Fruit fly (Drosophila melanogaster) whole organism, adult: Measurements from ENCODE around the gene knk.

Experiments used
- CG11617 ChIP-seq: fragments of 200-800 bp; sonication (Bioruptor generic); optimal IDR thresholded peaks from 2 replicates; lab custom pipeline; 2017; ENCODE audit warnings: mild to moderate bottlenecking, missing biosample characterization, missing genetic modification reagents, missing genetic modification characterization
- CG12768 ChIP-seq: fragments of 200-800 bp; sonication (Bioruptor generic); optimal IDR thresholded peaks from 2 replicates; lab custom pipeline; 2017; ENCODE audit warnings: missing biosample characterization, missing genetic modification characterization, mild to moderate bottlenecking, moderate library complexity, missing genetic modification reagents
- CG14711 ChIP-seq: fragments of 200-800 bp; sonication (Bioruptor generic); optimal IDR thresholded peaks from 2 replicates; lab custom pipeline; 2018; ENCODE audit warnings: missing biosample characterization, mild to moderate bottlenecking, missing genetic modification characterization, moderate library complexity
- CG1620 ChIP-seq: fragments of 200-800 bp; sonication (Bioruptor generic); optimal IDR thresholded peaks from 2 replicates; lab custom pipeline; 2016; ENCODE audit warnings: missing biosample characterization, missing genetic modification characterization
- CG33017 ChIP-seq: fragments of 200-800 bp; sonication (Bioruptor generic); optimal IDR thresholded peaks from 2 replicates; lab custom pipeline; 2018; ENCODE audit warnings: missing biosample characterization, mild to moderate bottlenecking, missing genetic modification characterization, moderate library complexity
- CG5204 ChIP-seq: fragments of 200-800 bp; sonication (Bioruptor generic); optimal IDR thresholded peaks from 2 replicates; lab custom pipeline; 2016; ENCODE audit warnings: missing biosample characterization, missing genetic modification characterization
- CG7045 ChIP-seq: fragments of 200-800 bp; sonication (Bioruptor generic); optimal IDR thresholded peaks from 2 replicates; lab custom pipeline; 2017; ENCODE audit warnings: missing biosample characterization, mild to moderate bottlenecking, missing genetic modification characterization
- CG7101 ChIP-seq: fragments of 200-800 bp; sonication (Bioruptor generic); optimal IDR thresholded peaks from 2 replicates; lab custom pipeline; 2018; ENCODE audit warnings: missing biosample characterization, mild to moderate bottlenecking, missing genetic modification characterization, moderate library complexity
- Clk ChIP-seq: fragments of 200-800 bp; sonication (Bioruptor generic); optimal IDR thresholded peaks from 2 replicates; lab custom pipeline; 2017; ENCODE audit warnings: missing biosample characterization, missing genetic modification characterization
- Crg-1 ChIP-seq: fragments of 200-800 bp; sonication (Bioruptor generic); optimal IDR thresholded peaks from 2 replicates; lab custom pipeline; 2016; ENCODE audit warnings: missing biosample characterization, missing genetic modification characterization
- Hr96 ChIP-seq: fragments of 200-800 bp; sonication (Bioruptor generic); optimal IDR thresholded peaks from 2 replicates; lab custom pipeline; 2016; ENCODE audit warnings: missing biosample characterization, missing genetic modification characterization
- Mnt ChIP-seq: fragments of 200-800 bp; sonication (Bioruptor generic); optimal IDR thresholded peaks from 2 replicates; lab custom pipeline; 2016; ENCODE audit warnings: missing biosample characterization, mild to moderate bottlenecking, missing genetic modification characterization
- bab1 ChIP-seq: fragments of 200-800 bp; sonication (Bioruptor generic); optimal IDR thresholded peaks from 3 replicates; lab custom pipeline; 2019; ENCODE audit warnings: missing biosample characterization, mild to moderate bottlenecking, missing genetic modification characterization, moderate library complexity
- cic ChIP-seq: fragments of 200-800 bp; sonication (Bioruptor generic); optimal IDR thresholded peaks from 2 replicates; lab custom pipeline; 2017; ENCODE audit warnings: missing biosample characterization, mild to moderate bottlenecking, missing genetic modification characterization, moderate library complexity
- cnc ChIP-seq, 2 experiments: fragments of >200 bp; optimal IDR thresholded peaks; 2 replicates each; lab custom pipeline; 2017
- kay ChIP-seq: fragments of 200-800 bp; sonication (Bioruptor generic); peaks from one replicate; lab custom pipeline; 2016; ENCODE audit warnings: missing biosample characterization, missing genetic modification characterization, borderline replicate concordance
- ovo ChIP-seq: fragments of 200-800 bp; sonication (Bioruptor generic); optimal IDR thresholded peaks from 2 replicates; lab custom pipeline; 2016; ENCODE audit warnings: missing biosample characterization, missing genetic modification characterization
- pad ChIP-seq: fragments of 200-800 bp; sonication (Bioruptor generic); optimal IDR thresholded peaks from 3 replicates; lab custom pipeline; 2017; ENCODE audit warnings: missing biosample characterization, missing genetic modification characterization, mild to moderate bottlenecking, moderate library complexity, missing genetic modification reagents
- tj ChIP-seq: fragments of 200-800 bp; sonication (Bioruptor generic); optimal IDR thresholded peaks from 3 replicates; lab custom pipeline; 2017; ENCODE audit warnings: missing biosample characterization, mild to moderate bottlenecking, missing genetic modification characterization, moderate library complexity
- toe ChIP-seq: fragments of 200-800 bp; sonication (Bioruptor generic); optimal IDR thresholded peaks from 2 replicates; lab custom pipeline; 2016; ENCODE audit warnings: missing biosample characterization, missing genetic modification characterization

Gene knk

DNA sequence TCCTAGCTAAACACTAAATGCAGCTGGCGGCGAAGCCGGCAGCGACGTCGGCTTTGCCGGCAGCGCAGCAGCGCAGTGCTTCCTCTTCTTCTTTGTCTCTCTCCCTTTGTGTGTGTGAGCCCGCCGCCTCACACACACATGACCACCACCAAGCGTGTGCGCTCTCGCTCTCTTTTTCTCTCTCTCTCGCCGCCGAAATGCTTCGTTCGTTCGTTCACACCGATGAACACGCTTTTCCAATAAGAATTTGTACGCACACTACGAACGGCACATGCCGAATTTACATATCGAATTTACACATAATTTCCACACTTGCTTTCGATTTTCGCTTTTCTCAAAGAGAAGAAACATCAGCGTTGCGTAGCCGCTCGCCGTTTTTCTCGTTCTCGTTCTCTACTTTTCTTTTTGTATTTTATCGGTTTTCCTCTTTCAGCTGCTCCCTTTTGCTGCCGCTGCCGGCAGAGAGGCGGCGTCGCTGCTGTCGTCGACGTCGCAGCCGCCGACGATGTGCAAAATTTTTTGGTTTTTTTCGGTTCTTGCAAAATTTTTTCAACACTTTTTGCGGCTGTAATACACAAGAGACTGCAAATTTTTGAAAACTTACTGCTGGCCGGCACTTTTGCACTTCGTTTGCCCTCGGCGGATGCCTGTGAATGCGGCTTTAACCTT lies 16.1 kb downstream of the knk start:
- TF ChIP-seq CG11617 (no peak), CG33017 (no peak), Crg-1 (no peak), bab1 (no peak), tj (GFP tag; lab: Kevin White, UChicago) (no peak), cic (GFP tag; lab: Kevin White, UChicago) (peak; percentile 46)

DNA sequence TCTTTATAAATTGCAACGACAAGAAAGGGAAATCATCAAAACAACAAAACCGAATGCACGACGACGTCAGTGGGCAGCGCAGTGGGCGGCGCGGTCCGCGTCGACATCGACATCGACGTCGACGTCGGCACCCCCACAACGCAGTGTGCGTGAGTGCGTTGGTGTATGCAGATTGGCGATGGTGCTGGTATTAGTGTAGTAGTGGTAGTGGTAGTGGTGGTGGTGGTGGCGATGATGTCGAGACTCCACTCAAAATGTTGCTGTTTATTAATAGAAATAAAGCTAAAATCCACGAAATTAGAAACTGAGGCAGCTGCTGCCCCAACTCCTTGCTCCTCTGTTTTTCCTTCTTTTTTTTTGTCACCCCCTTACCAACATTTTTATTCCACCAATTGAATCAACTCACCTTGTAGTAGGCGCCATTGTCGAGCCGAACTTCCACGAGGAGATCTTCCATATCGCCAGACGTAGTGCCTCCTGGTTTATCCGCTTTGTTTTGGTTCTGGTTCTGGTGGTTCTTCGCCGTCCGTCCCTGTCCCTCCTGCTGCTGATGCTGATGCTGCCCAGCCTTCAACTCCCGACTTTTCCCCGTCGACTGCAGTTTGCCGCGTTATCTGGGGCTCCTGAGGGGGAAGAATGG lies 17.1 kb downstream of the knk start:
- TF ChIP-seq kay (GFP tag; lab: Kevin White, UChicago) (no peak), CG12768 (GFP tag; lab: Kevin White, UChicago) (no peak), CG1620 (GFP tag; lab: Kevin White, UChicago) (no peak), CG14711 (tag; lab: Kevin White, UChicago) (no peak), CG7045 (GFP tag; lab: Kevin White, UChicago) (no peak), CG7101 (tag; lab: Kevin White, UChicago) (no peak), Hr96 (GFP tag; lab: Kevin White, UChicago) (no peak), bab1 (no peak), Mnt (no peak), CG5204 (GFP tag; lab: Kevin White, UChicago) (no peak), Crg-1 (no peak), toe (GFP tag; lab: Kevin White, UChicago) (no peak), ovo (GFP tag; lab: Kevin White, UChicago) (no peak)

DNA sequence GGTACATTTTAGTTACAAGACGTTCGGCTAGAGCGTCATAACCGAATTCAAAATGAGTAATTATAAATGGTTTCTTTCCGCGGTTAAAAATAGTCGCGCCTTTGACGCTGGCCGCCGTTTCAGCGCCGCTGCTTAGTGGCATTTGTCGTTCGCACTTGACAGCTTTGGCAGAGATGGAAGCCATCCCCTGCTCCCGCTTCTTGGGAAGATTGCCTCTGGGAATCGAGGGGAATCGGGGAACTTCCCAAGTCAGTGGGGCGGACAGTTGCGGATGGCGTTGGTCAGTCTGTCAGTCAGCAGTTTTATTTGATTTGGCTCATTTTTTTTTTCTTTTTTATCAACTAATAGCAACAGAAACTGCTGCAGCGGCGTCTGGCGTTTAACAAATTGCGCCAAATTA lies 18.7 kb downstream of the knk start:
- TF ChIP-seq ovo (GFP tag; lab: Kevin White, UChicago) (no peak), toe (GFP tag; lab: Kevin White, UChicago) (no peak), CG14711 (tag; lab: Kevin White, UChicago) (no peak)

DNA sequence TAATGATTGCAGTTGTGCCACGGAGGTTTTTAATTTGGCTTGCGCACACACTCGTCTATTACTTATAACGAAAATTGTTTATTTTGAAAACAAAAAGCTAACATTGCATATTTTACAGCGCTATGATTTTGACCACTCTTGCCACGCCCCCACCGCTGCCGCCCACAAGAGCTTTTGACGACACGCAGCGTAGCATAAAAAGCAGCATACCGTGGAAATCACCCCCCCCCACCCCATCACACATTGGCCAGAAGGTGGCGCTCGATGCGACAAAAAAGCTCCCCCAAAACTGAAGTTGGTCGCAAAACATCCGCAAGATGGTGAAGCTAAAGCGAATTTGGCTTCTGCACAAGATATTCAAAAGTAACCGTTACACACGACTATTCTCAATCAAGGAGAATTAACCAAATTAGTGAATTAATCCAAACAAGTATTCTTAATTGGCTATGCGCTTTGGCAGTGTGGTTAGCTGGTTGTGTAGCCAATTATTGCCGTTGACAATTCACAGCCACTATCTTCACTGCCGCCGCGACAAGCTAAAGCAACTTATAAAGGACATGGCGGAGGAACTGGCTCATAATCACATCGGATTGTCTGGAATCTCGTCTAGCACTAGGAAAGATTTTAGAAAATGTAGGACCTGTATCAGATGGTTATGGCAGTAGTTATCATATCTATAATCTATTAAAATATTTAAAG lies 24.8 kb downstream of the knk start:
- TF ChIP-seq kay (GFP tag; lab: Kevin White, UChicago), result peak; percentile 53
- TF ChIP-seq Clk (GFP tag; lab: Kevin White, UChicago), result peak; percentile 16
- peak; percentile 0 for TF ChIP-seq CG14711 (tag; lab: Kevin White, UChicago)
- no peak for TF ChIP-seq cnc (optimal IDR thresholded peaks at IDR 0.05; lab: Kevin White, UChicago)
- TF ChIP-seq toe (GFP tag; lab: Kevin White, UChicago), result no peak
- no peak for TF ChIP-seq Crg-1
- TF ChIP-seq pad (GFP tag; lab: Kevin White, UChicago), result peak; percentile 47
- no peak for TF ChIP-seq CG1620 (GFP tag; lab: Kevin White, UChicago)
- TF ChIP-seq bab1, result peak; percentile 73
- TF ChIP-seq cic (GFP tag; lab: Kevin White, UChicago), result no peak
- TF ChIP-seq CG7101 (tag; lab: Kevin White, UChicago), result no peak
- TF ChIP-seq tj (GFP tag; lab: Kevin White, UChicago), result peak; percentile 11
- TF ChIP-seq ovo (GFP tag; lab: Kevin White, UChicago), result no peak

DNA sequence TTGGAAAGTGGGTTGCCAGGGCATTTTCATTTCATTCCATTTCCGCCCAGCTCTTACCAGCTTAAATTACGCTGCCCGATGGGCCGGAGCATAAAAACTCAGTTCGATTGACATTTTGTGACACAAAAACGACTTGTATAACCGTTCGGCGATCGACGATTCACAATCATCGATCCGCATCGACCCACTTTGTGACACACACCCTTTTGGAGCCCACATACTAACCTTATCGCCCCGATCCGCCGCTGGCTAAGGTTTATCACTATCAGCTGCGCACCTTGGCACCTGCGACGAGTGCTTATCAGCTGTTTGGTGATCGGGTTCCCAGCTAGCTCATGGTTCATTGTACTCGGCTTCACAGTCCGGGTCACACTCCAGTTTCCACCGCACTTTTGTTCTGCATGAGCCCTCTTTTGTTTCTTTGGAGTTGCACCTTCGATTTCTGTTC lies 26.0 kb downstream of the knk start:
- TF ChIP-seq CG5204 (GFP tag; lab: Kevin White, UChicago) (no peak), CG12768 (GFP tag; lab: Kevin White, UChicago) (peak; percentile 71), Mnt (peak; percentile 19), kay (GFP tag; lab: Kevin White, UChicago) (peak; percentile 24), cic (GFP tag; lab: Kevin White, UChicago) (peak; percentile 30)

DNA sequence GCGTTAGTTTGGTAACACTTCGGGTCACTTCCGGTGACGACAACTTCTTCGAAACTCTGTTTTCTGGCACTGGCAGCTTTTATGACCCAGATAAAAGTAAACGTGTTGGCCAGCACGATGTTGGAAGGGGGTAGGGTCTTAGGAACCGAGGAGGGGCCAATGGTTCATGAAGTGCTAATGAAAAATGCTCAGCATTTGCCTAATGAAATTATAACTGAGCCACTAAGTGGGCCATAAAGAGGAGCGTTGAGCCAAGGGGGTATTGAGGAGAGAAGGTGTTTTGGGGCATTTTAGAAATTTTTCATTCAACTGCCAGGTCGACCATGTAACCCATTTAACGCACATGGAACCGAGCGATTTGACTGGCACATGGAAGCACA lies 27.2 kb downstream of the knk start:
- TF ChIP-seq CG11617, result no peak
- no peak for TF ChIP-seq tj (GFP tag; lab: Kevin White, UChicago)
- no peak for TF ChIP-seq CG5204 (GFP tag; lab: Kevin White, UChicago)
- TF ChIP-seq CG12768 (GFP tag; lab: Kevin White, UChicago), result no peak
- TF ChIP-seq CG7045 (GFP tag; lab: Kevin White, UChicago), result no peak
- TF ChIP-seq pad (GFP tag; lab: Kevin White, UChicago), result no peak
- no peak for TF ChIP-seq cic (GFP tag; lab: Kevin White, UChicago)
- TF ChIP-seq Hr96 (GFP tag; lab: Kevin White, UChicago), result no peak
- TF ChIP-seq CG7101 (tag; lab: Kevin White, UChicago), result no peak
- no peak for TF ChIP-seq Mnt
- no peak for TF ChIP-seq toe (GFP tag; lab: Kevin White, UChicago)
